Fruit fly (Drosophila melanogaster): ENCODE results near the gene CG7059.
A peak's percentile ranks its signal among the peaks of the same experiment; 100 is the strongest.

dm6 chr3R:22421618-22422017 is 32.0 kb downstream of the CG7059 start:
- TF ChIP-seq CG13624 (GFP tag; optimal IDR thresholded peaks at IDR 0.05) (peak; percentile 6), peb (GFP tag; IDR thresholded peaks at IDR 0.05) (no peak), CG17912 (GFP tag; optimal IDR thresholded peaks at IDR 0.05) (no peak), CG5245 (GFP tag; optimal IDR thresholded peaks at IDR 0.05) (peak; percentile 40), Rx (GFP tag; IDR thresholded peaks at IDR 0.05) (0 out of 2 replicates have a peak, but pooled peaks have one; percentile 34), CG6791 (GFP tag; IDR thresholded peaks at IDR 0.05; ENCODE audit: partially characterized antibody) (no peak)
